Worm (Caenorhabditis elegans) whole organism, L3 larva: Measurements from ENCODE around the gene mltn-7.

Experiments
- ZK546.5 ChIP-seq: sonication (generic microtip); optimal IDR thresholded peaks from 2 replicates; lab custom pipeline; 2017; ENCODE audit warnings: missing biosample characterization, missing genetic modification characterization
- ama-1 ChIP-seq: fragments of 150-350 bp; optimal IDR thresholded peaks from 2 replicates; lab custom pipeline; 2018
- ceh-28 ChIP-seq: fragments of 150-350 bp; optimal IDR thresholded peaks from 2 replicates; lab custom pipeline; 2014; ENCODE audit warnings: missing biosample characterization, missing genetic modification reagents, missing genetic modification characterization
- egl-27 ChIP-seq: sonication (generic microtip); optimal IDR thresholded peaks from 4 replicates; lab custom pipeline; 2017; ENCODE audit warnings: missing biosample characterization, missing genetic modification reagents, missing genetic modification characterization
- elt-2 ChIP-seq: sonication (generic microtip); optimal IDR thresholded peaks from 2 replicates; lab custom pipeline; 2016; ENCODE audit warnings: missing genetic modification reagents, mild to moderate bottlenecking, missing genetic modification characterization, missing compliant biosample characterization
- lin-39 ChIP-seq: fragments of 150-350 bp; optimal IDR thresholded peaks from 2 replicates; lab custom pipeline; 2018; ENCODE audit warnings: missing biosample characterization, missing genetic modification reagents, missing genetic modification characterization
- mdl-1 ChIP-seq: fragments of 150-350 bp; optimal IDR thresholded peaks from 2 replicates; lab custom pipeline; 2014; ENCODE audit warnings: missing biosample characterization, missing genetic modification characterization
- nhr-25 ChIP-seq: sonication (generic microtip); optimal IDR thresholded peaks from 2 replicates; lab custom pipeline; 2017; ENCODE audit warnings: missing biosample characterization, missing genetic modification characterization
- nhr-28 ChIP-seq: fragments of 150-350 bp; optimal IDR thresholded peaks from 2 replicates; lab custom pipeline; 2014; ENCODE audit warnings: missing biosample characterization, missing genetic modification characterization
- nhr-77 ChIP-seq: fragments of 150-350 bp; optimal IDR thresholded peaks from 2 replicates; lab custom pipeline; 2014; ENCODE audit warnings: missing biosample characterization, missing genetic modification characterization
- pha-4 ChIP-seq: fragments of 150-350 bp; optimal IDR thresholded peaks from 2 replicates; lab custom pipeline; 2014; ENCODE audit warnings: missing biosample characterization, missing genetic modification reagents, missing genetic modification characterization
- unc-62 ChIP-seq: fragments of 150-350 bp; sonication (generic microtip); optimal IDR thresholded peaks from 4 replicates; lab custom pipeline; 2014; ENCODE audit warnings: missing biosample characterization, missing genetic modification reagents, missing genetic modification characterization
- ztf-4 ChIP-seq: fragments of 150-350 bp; optimal IDR thresholded peaks from 2 replicates; lab custom pipeline; 2014; ENCODE audit warnings: missing biosample characterization, missing genetic modification characterization

DNA sequence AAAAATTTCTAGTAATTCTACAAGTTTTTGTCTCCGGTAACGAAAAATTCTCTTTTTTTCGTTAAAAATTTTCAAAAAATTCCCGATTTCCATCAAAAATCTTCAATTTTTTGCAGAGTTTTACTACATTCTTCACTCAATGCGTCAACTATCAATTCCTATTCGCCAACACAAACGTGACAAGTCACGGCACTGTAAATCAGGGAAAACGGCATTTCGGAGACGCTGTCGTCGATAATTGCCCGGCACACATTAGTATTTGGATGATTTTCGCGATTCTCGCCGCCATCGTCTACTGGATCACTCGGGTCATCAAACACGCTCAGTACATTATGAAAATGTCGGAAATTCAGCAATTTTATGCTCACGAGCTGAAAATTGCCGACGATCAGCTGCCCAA lies 18.3 kb upstream of the mltn-7 start:
- TF ChIP-seq unc-62 (GFP tag; lab: Kevin White, UChicago) (no peak), pha-4 (tag; lab: Kevin White, UChicago) (no peak), nhr-77 (tag; lab: Kevin White, UChicago) (no peak), ceh-28 (tag; lab: Kevin White, UChicago) (no peak), ztf-4 (tag; lab: Kevin White, UChicago) (no peak), mdl-1 (no peak), ama-1 (no peak), lin-39 (tag; lab: Kevin White, UChicago) (no peak), elt-2 (tag; lab: Kevin White, UChicago) (no peak), ZK546.5 (no peak), nhr-25 (tag; lab: Kevin White, UChicago) (no peak), egl-27 (no peak), nhr-28 (tag; lab: Kevin White, UChicago) (no peak)
